Fruit fly (Drosophila melanogaster) whole organism, wandering third instar larva: Measurements from ENCODE around the gene FIG4.

Experiments used
- Abd-B ChIP-seq: fragments of >200 bp; optimal IDR thresholded peaks from 2 replicates; lab custom pipeline; 2017; ENCODE audit warnings: missing biosample characterization, missing genetic modification characterization
- CG32264 ChIP-seq: fragments of 200-800 bp; sonication (Bioruptor generic); optimal IDR thresholded peaks from 2 replicates; lab custom pipeline; 2016; ENCODE audit warnings: missing biosample characterization, missing genetic modification characterization
- CG9705 ChIP-seq: fragments of 200-800 bp; sonication (Bioruptor generic); optimal IDR thresholded peaks from 2 replicates; lab custom pipeline; 2018; ENCODE audit warnings: missing biosample characterization, mild to moderate bottlenecking, missing genetic modification characterization
- CrebA ChIP-seq: fragments of 200-800 bp; sonication (Bioruptor generic); optimal IDR thresholded peaks from 2 replicates; lab custom pipeline; 2016; ENCODE audit warnings: missing biosample characterization, mild to moderate bottlenecking, missing genetic modification characterization, borderline replicate concordance
- Dfd ChIP-seq: fragments of >200 bp; optimal IDR thresholded peaks from 2 replicates; lab custom pipeline; 2017; ENCODE audit warnings: missing biosample characterization, missing genetic modification characterization
- Dif ChIP-seq: fragments of 200-275, 200-300 bp; sonication (Bioruptor generic); optimal IDR thresholded peaks from 2 replicates; lab custom pipeline; 2018; ENCODE audit warnings: missing biosample characterization, missing genetic modification characterization; ENCODE audit not compliant: partially characterized antibody
- GATAd ChIP-seq: sonication (Bioruptor generic); optimal IDR thresholded peaks from 2 replicates; lab custom pipeline; 2016; ENCODE audit warnings: missing biosample characterization, missing genetic modification characterization
- HLH106 ChIP-seq: fragments of 200-800 bp; optimal IDR thresholded peaks from 3 replicates; lab custom pipeline; 2019; ENCODE audit warnings: missing biosample characterization, mild to moderate bottlenecking, missing genetic modification characterization, moderate library complexity
- Hnf4 ChIP-seq: fragments of 200-800 bp; sonication (Bioruptor generic); optimal IDR thresholded peaks from 2 replicates; lab custom pipeline; 2016; ENCODE audit warnings: missing biosample characterization, mild to moderate bottlenecking, missing genetic modification characterization
- Hr78 ChIP-seq: fragments of >200 bp; optimal IDR thresholded peaks from 2 replicates; lab custom pipeline; 2017; ENCODE audit warnings: missing biosample characterization, missing genetic modification characterization
- Hr83 ChIP-seq: fragments of 200-300 bp; sonication (Bioruptor generic); optimal IDR thresholded peaks from 2 replicates; lab custom pipeline; 2016; ENCODE audit warnings: missing biosample characterization, mild to moderate bottlenecking, missing genetic modification characterization, moderate library complexity; ENCODE audit not compliant: poor library complexity, severe bottlenecking
- Jra ChIP-seq: sonication (Bioruptor generic); optimal IDR thresholded peaks from 2 replicates; lab custom pipeline; 2016; ENCODE audit warnings: missing biosample characterization, missing genetic modification characterization
- Mio ChIP-seq: sonication (Bioruptor generic); optimal IDR thresholded peaks from 2 replicates; lab custom pipeline; 2016; ENCODE audit warnings: missing biosample characterization, missing genetic modification characterization
- Myc ChIP-seq: fragments of >200 bp; optimal IDR thresholded peaks from 2 replicates; lab custom pipeline; 2017
- N ChIP-seq: fragments of >200 bp; optimal IDR thresholded peaks from 2 replicates; lab custom pipeline; 2018; ENCODE audit warnings: missing biosample characterization, missing external identifiers, missing genetic modification characterization
- OdsH ChIP-seq: fragments of 200-800 bp; sonication (Bioruptor generic); optimal IDR thresholded peaks from 2 replicates; lab custom pipeline; 2016; ENCODE audit warnings: missing biosample characterization, mild to moderate bottlenecking, missing genetic modification characterization
- Sp1 ChIP-seq: fragments of 200-800 bp; sonication (Bioruptor generic); optimal IDR thresholded peaks from 3 replicates; lab custom pipeline; 2019; ENCODE audit warnings: missing biosample characterization, mild to moderate bottlenecking, missing genetic modification characterization, moderate library complexity
- Vsx2 ChIP-seq: fragments of 200-300, 225-300 bp; sonication (Bioruptor generic); optimal IDR thresholded peaks from 2 replicates; lab custom pipeline; 2018; ENCODE audit warnings: missing biosample characterization, missing genetic modification characterization; ENCODE audit not compliant: partially characterized antibody
- br ChIP-seq: fragments of 200-800 bp; sonication (Bioruptor generic); optimal IDR thresholded peaks from 2 replicates; lab custom pipeline; 2016; ENCODE audit warnings: missing biosample characterization, missing genetic modification characterization
- brk ChIP-seq: fragments of 200-800 bp; sonication (Bioruptor generic); optimal IDR thresholded peaks from 2 replicates; lab custom pipeline; 2016; ENCODE audit warnings: missing biosample characterization, mild to moderate bottlenecking, missing genetic modification characterization
- dl ChIP-seq, 2 experiments: fragments of 175-275, 200-275 bp in 1 of 2; fragments of 200-275 bp in 1 of 2; sonication (Bioruptor generic); optimal IDR thresholded peaks; lab custom pipeline; 2018; ENCODE audit warnings: mild to moderate bottlenecking in 2 of 2, missing biosample characterization in 2 of 2, missing genetic modification characterization in 2 of 2, moderate library complexity in 2 of 2; ENCODE audit not compliant: partially characterized antibody in 2 of 2, insufficient read depth in 1 of 2
- dmrt93B ChIP-seq: fragments of 200-800 bp; sonication (Bioruptor generic); optimal IDR thresholded peaks from 2 replicates; lab custom pipeline; 2018; ENCODE audit warnings: missing biosample characterization, mild to moderate bottlenecking, missing genetic modification characterization
- dsf ChIP-seq: sonication (Bioruptor generic); optimal IDR thresholded peaks from 2 replicates; lab custom pipeline; 2016; ENCODE audit warnings: missing biosample characterization, missing genetic modification characterization, borderline replicate concordance
- ey ChIP-seq: fragments of 200-800 bp; sonication (Bioruptor generic); optimal IDR thresholded peaks from 2 replicates; lab custom pipeline; 2016; ENCODE audit warnings: missing biosample characterization, missing genetic modification characterization
- foxo ChIP-seq, 2 experiments: fragments of 200-800 bp; sonication (Bioruptor generic); optimal IDR thresholded peaks; 2 replicates in 1 of 2; 3 replicates in 1 of 2; lab custom pipeline; 2016 to 2017; ENCODE audit warnings: missing biosample characterization in 2 of 2, missing genetic modification characterization in 2 of 2
- fru ChIP-seq: fragments of 200-800 bp; sonication (Bioruptor generic); optimal IDR thresholded peaks from 3 replicates; lab custom pipeline; 2016; ENCODE audit warnings: missing biosample characterization, mild to moderate bottlenecking, missing genetic modification characterization
- h ChIP-seq: fragments of 200-800 bp; sonication (Bioruptor generic); optimal IDR thresholded peaks from 3 replicates; lab custom pipeline; 2016; ENCODE audit warnings: missing biosample characterization, mild to moderate bottlenecking, missing genetic modification characterization
- jim ChIP-seq: fragments of 175-275, 200-325 bp; sonication (Bioruptor generic); optimal IDR thresholded peaks from 2 replicates; lab custom pipeline; 2016; ENCODE audit warnings: missing biosample characterization, mild to moderate bottlenecking, missing genetic modification characterization
- lola ChIP-seq: fragments of >200 bp; optimal IDR thresholded peaks from 2 replicates; lab custom pipeline; 2017; ENCODE audit warnings: missing biosample characterization, missing genetic modification characterization
- pan ChIP-seq: fragments of >200 bp; optimal IDR thresholded peaks from 2 replicates; lab custom pipeline; 2017
- psq ChIP-seq: fragments of 200-800 bp; sonication (Bioruptor generic); optimal IDR thresholded peaks from 3 replicates; lab custom pipeline; 2017; ENCODE audit warnings: missing biosample characterization, mild to moderate bottlenecking, missing genetic modification characterization, moderate library complexity
- rgr ChIP-seq: fragments of 200-800 bp; sonication (Bioruptor generic); optimal IDR thresholded peaks from 3 replicates; lab custom pipeline; 2016; ENCODE audit warnings: missing biosample characterization, mild to moderate bottlenecking, missing genetic modification characterization
- sage ChIP-seq: fragments of 200-800 bp; sonication (Bioruptor generic); optimal IDR thresholded peaks from 2 replicates; lab custom pipeline; 2016; ENCODE audit warnings: missing biosample characterization, mild to moderate bottlenecking, missing genetic modification characterization
- sv ChIP-seq: fragments of 200-800 bp; sonication (Bioruptor generic); optimal IDR thresholded peaks from 3 replicates; lab custom pipeline; 2016; ENCODE audit warnings: missing biosample characterization, missing genetic modification characterization
- tai ChIP-seq: sonication (Bioruptor generic); optimal IDR thresholded peaks from 2 replicates; lab custom pipeline; 2016; ENCODE audit warnings: missing biosample characterization, missing genetic modification characterization
- woc ChIP-seq: sonication (Bioruptor generic); optimal IDR thresholded peaks from 2 replicates; lab custom pipeline; 2016; ENCODE audit warnings: missing biosample characterization, mild to moderate bottlenecking, missing genetic modification characterization

The FIG4 gene

DNA sequence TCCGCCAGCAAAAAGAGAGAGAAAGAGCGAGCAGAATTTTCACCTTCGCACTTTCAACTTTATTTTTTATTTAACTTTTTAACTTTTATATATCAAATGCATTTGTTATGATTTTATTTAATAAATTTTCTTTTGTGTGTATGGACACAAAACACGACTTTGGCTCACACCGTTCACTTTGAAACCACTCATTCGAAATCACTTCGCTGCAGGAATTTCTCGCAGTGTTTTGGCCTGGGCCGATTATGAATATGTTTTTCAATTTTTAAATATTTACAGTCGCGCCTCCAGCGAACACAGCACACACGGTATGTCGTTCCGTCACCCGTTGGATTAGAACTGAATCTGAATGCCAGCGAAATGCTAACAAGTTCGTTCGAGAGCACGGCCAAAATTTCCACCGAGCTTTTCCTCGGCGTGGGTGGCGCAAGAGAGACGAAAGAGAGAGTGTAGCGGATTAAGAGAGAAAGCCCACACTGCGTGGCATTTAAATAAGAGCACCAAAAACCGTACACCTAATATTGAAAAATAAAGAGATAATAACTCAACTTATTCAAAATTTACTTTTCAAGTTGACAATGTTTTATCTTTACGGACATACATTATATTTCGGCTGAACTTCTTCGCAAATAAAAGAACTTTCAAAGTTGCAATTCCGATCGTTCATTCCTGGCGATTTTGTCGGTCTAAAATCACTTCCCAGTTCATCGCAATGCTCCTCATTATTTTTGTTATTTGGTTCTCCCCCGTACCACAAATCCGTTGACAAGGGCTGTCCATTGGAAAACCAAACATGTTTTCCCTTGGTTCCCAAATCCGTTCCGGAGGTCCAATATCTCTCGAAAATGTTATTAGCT is 23.9 kb upstream of the FIG4 start, which contains the start of gene CG15431:
Gene CG15431 (minus strand): TSS at position 402 of the 857 bp plus-strand sequence.
- TF ChIP-seq sv (GFP tag; lab: Kevin White, UChicago) (no peak), CG32264 (no peak), Jra (no peak), dsf (GFP tag; lab: Kevin White, UChicago) (no peak), Vsx2 (GFP tag; lab: Kevin White, UChicago) (no peak), Dif (GFP tag; lab: Kevin White, UChicago) (no peak), N (GFP tag; lab: Kevin White, UChicago) (no peak), ey (GFP tag; lab: Kevin White, UChicago) (no peak), CrebA (GFP tag; lab: Kevin White, UChicago) (no peak), CG9705 (no peak), Hr83 (GFP tag; lab: Kevin White, UChicago) (no peak), br (GFP tag; lab: Kevin White, UChicago) (no peak)

DNA sequence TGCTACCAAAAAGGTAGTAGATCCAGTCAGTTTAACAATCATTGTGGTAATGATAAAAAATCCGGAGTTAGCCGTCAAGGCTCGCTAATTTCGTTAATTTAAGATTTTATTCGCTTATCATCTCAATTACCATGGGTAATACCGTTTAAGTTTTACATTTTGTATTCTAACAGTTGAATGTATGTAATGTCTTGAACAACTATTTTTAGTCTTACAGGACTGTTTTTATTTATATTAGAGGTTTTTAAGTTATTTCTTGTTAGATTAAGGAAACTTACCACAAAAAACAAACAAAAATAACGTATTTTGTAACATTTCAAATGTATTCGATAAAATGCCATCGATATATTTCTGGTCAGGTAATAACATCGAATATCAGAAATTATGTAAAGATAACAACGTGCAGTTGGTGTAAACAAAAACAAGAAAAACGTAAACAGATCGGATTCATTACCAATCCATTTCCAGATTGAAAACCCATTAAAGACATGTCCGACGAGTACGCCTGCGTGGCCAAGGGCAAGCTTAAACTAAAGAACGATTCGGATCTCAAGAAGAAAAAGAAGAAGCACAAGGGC is 22.9 kb upstream of the FIG4 start, which contains the start of the genes Sfp24F and CG15432:
Gene Sfp24F (minus strand): TSS at position 51 of the 578 bp plus-strand sequence.
Gene CG15432 (plus strand): TSS at position 311 of the 578 bp plus-strand sequence.
- TF ChIP-seq Dfd (GFP tag; lab: Kevin White, UChicago) (no peak), Hnf4 (GFP tag; lab: Kevin White, UChicago) (no peak)

DNA sequence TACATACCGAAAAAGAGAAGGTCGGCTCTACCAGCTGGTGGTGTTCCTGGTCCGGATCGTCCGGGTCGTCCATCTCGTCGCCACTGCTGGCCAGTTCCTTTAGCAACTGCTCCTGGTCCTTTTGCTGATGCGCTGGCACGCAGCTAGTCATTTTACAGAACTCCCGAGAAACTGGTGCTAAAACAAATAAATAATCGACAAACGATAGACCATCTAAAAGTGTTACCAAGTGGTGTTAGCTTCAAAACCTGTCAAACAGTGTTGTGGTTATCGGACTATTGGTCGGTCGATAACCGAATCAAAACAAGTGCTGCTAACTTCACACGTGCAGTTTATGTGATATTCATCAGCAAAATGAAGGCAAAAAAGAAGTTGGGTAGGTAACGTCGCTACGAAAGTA is 20.5 kb upstream of the FIG4 start, which contains the start of the genes morgue and Elp3:
Gene morgue (minus strand): TSS at position 224 of the 400 bp plus-strand sequence.
Gene Elp3 (plus strand): TSS at position 276 of the 400 bp plus-strand sequence.
- TF ChIP-seq CG9705, result no peak
- TF ChIP-seq dsf (GFP tag; lab: Kevin White, UChicago), result no peak
- TF ChIP-seq ey (GFP tag; lab: Kevin White, UChicago), result no peak
- TF ChIP-seq Hr78 (GFP tag; lab: Kevin White, UChicago), result no peak
- TF ChIP-seq br (GFP tag; lab: Kevin White, UChicago), result no peak
- no peak for TF ChIP-seq rgr (GFP tag; lab: Kevin White, UChicago)
- no peak for TF ChIP-seq woc (GFP tag; lab: Kevin White, UChicago)
- peak; percentile 34 for TF ChIP-seq Myc
- no peak for TF ChIP-seq dmrt93B

DNA sequence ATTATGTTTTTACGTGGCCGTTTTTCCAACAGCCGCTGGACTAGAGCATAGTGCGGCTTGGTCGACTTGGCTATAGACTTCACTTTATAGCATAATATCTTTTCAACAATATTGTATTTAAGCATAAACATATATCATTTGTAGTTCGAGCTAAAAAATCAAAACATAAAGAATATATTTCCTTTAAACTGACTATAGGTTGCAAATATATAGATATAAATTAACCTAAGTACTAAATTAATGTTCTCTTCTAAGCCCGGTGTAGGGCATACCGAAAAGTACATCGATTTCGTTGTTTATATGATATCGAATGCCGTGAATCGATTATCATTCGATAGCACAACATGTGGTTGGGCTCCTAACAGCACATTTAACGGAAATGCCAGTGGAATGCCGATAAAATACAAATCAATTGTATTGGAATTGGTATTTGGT is 16.4 kb upstream of the FIG4 start, which contains the start of gene MFS18:
Gene MFS18 (minus strand): TSS at position 54 of the 435 bp plus-strand sequence.
- peak; percentile 79 for TF ChIP-seq CG32264
- TF ChIP-seq br (GFP tag; lab: Kevin White, UChicago), result peak; percentile 87
- TF ChIP-seq Vsx2 (GFP tag; lab: Kevin White, UChicago), result no peak
- peak; percentile 95 for TF ChIP-seq sage (GFP tag; lab: Kevin White, UChicago)
- no peak for TF ChIP-seq brk
- no peak for TF ChIP-seq N (GFP tag; lab: Kevin White, UChicago)
- peak; percentile 87 for TF ChIP-seq CG9705
- no peak for TF ChIP-seq Hnf4 (GFP tag; lab: Kevin White, UChicago)
- peak; percentile 87 for TF ChIP-seq ey (GFP tag; lab: Kevin White, UChicago)
- no peak for TF ChIP-seq Hr78 (GFP tag; lab: Kevin White, UChicago)
- peak; percentile 56 to 96 for TF ChIP-seq foxo (GFP tag; optimal IDR thresholded peaks at IDR 0.05; lab: Kevin White, UChicago)
- TF ChIP-seq Dfd (GFP tag; lab: Kevin White, UChicago), result no peak
- TF ChIP-seq dl (GFP tag; optimal IDR thresholded peaks at IDR 0.05; lab: Kevin White, UChicago; ENCODE audit: insufficient read depth in 1 of 2, partially characterized antibody in 2 of 2), result no peak
- TF ChIP-seq jim (GFP tag; lab: Kevin White, UChicago), result no peak
- TF ChIP-seq OdsH, result peak; percentile 97
- TF ChIP-seq Dif (GFP tag; lab: Kevin White, UChicago), result no peak
- TF ChIP-seq dsf (GFP tag; lab: Kevin White, UChicago), result peak; percentile 89
- peak; percentile 96 for TF ChIP-seq h (GFP tag; lab: Kevin White, UChicago)
- TF ChIP-seq CrebA (GFP tag; lab: Kevin White, UChicago), result no peak
- TF ChIP-seq lola (GFP tag; lab: Kevin White, UChicago), result no peak
- no peak for TF ChIP-seq tai
- no peak for TF ChIP-seq Abd-B (GFP tag; lab: Kevin White, UChicago)
- TF ChIP-seq fru (GFP tag; lab: Kevin White, UChicago), result peak; percentile 92
- TF ChIP-seq sv (GFP tag; lab: Kevin White, UChicago), result peak; percentile 97
- TF ChIP-seq dmrt93B, result peak; percentile 97
- TF ChIP-seq HLH106, result peak; percentile 97
- peak; percentile 77 for TF ChIP-seq Myc
- no peak for TF ChIP-seq pan
- TF ChIP-seq Hr83 (GFP tag; lab: Kevin White, UChicago), result peak; percentile 50
- TF ChIP-seq GATAd (GFP tag; lab: Kevin White, UChicago), result peak; percentile 77
- TF ChIP-seq psq (GFP tag; lab: Kevin White, UChicago), result peak; percentile 95
- peak; percentile 96 for TF ChIP-seq rgr (GFP tag; lab: Kevin White, UChicago)
- TF ChIP-seq Mio (GFP tag; lab: Kevin White, UChicago), result no peak
- TF ChIP-seq Jra, result no peak
- TF ChIP-seq woc (GFP tag; lab: Kevin White, UChicago), result peak; percentile 87
- peak; percentile 94 for TF ChIP-seq Sp1
